Fruit fly (Drosophila melanogaster): ENCODE results near the gene CG32576.

The CG32576 gene

DNA sequence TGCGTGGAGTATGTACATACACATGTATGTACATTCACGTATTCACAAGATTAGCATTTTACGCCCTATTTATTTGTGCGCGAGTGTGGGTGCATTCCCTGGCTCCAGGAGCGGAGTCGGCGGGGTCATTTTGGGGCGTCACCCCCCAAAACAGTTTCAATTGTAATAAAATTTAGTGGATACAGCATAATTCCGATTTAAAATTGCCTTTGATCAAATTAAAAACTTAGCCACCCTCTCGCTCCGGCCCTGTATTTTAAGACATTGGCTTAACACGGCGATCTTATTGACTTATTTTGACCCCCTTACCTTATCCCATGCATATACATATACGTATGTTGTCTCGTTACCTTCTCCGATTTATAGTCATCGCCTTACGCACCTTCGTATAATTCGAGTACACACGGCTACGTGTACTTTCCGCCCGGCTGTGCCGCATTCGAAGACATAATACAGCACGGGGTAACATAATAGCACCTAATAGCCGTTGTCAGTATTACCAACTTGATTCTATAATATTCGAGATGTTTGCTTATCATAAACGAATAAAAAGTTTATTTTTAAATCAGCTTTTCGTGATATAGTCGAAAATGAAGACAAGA, 8.9 kb downstream of the CG32576 start (continued):
- TF ChIP-seq dl (GFP tag; optimal IDR thresholded peaks at IDR 0.05; ENCODE audit: insufficient read depth in 1 of 2, partially characterized antibody in 2 of 2) (no peak), usp (GFP tag; optimal IDR thresholded peaks at IDR 0.05) (no peak)

DNA sequence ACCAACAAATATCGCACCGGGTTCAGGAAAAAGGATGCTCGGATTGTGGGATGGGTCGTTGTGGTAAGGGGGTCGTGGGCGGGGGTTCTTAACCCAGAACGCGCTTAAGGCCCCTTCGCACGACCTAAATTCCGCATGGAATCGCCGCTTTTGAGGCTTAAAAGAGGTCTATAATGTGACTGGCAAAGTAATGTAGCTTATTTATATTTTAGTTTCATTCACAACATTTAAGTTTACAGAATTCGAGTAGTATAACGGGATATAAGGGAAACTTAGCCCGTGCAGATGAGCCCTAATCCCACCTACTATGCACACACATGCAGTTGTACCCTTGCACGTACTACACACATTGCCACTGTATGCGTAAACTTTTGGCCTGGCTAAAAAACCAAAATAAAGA, 9.6 kb downstream of the CG32576 start:
- TF ChIP-seq Myc (optimal IDR thresholded peaks at IDR 0.05) (no peak), Dfd (GFP tag; optimal IDR thresholded peaks at IDR 0.05) (no peak), br (GFP tag; optimal IDR thresholded peaks at IDR 0.05) (peak; percentile 86), Hnf4 (GFP tag; optimal IDR thresholded peaks at IDR 0.05) (peak; percentile 68), brk (GFP tag; optimal IDR thresholded peaks at IDR 0.05) (peak; percentile 11), Vsx2 (GFP tag; optimal IDR thresholded peaks at IDR 0.05; ENCODE audit: partially characterized antibody) (peak; percentile 72), HLH106 (tag; optimal IDR thresholded peaks at IDR 0.05) (peak; percentile 92), Rel (GFP tag; optimal IDR thresholded peaks at IDR 0.05) (peak; percentile 71), Rel (tag; optimal IDR thresholded peaks at IDR 0.05) (peak; percentile 76), rgr (GFP tag; optimal IDR thresholded peaks at IDR 0.05) (peak; percentile 84), jim (GFP tag; optimal IDR thresholded peaks at IDR 0.05) (no peak), Abd-B (GFP tag; optimal IDR thresholded peaks at IDR 0.05) (no peak), psq (GFP tag; optimal IDR thresholded peaks at IDR 0.05) (peak; percentile 18), Sp1 (GFP tag; optimal IDR thresholded peaks at IDR 0.05) (peak; percentile 93), GATAd (GFP tag; optimal IDR thresholded peaks at IDR 0.05) (no peak), dmrt93B (GFP tag; optimal IDR thresholded peaks at IDR 0.05) (peak; percentile 71), Jra (GFP tag; optimal IDR thresholded peaks at IDR 0.05) (no peak), CG9705 (GFP tag; optimal IDR thresholded peaks at IDR 0.05) (peak; percentile 88), fru (GFP tag; optimal IDR thresholded peaks at IDR 0.05) (peak; percentile 73), Hr83 (GFP tag; optimal IDR thresholded peaks at IDR 0.05; ENCODE audit: poor library complexity, severe bottlenecking) (no peak), tai (GFP tag; optimal IDR thresholded peaks at IDR 0.05) (peak; percentile 6), sv (GFP tag; optimal IDR thresholded peaks at IDR 0.05) (no peak), h (GFP tag; optimal IDR thresholded peaks at IDR 0.05) (peak; percentile 81), Dif (GFP tag; optimal IDR thresholded peaks at IDR 0.05; ENCODE audit: partially characterized antibody) (peak; percentile 28), sage (GFP tag; optimal IDR thresholded peaks at IDR 0.05) (peak; percentile 70), Hr78 (GFP tag; optimal IDR thresholded peaks at IDR 0.05) (no peak), foxo (GFP tag; optimal IDR thresholded peaks at IDR 0.05) (peak in 1 of 2 experiments; percentile 79), pan (optimal IDR thresholded peaks at IDR 0.05) (no peak), usp (GFP tag; optimal IDR thresholded peaks at IDR 0.05) (no peak), dsf (GFP tag; optimal IDR thresholded peaks at IDR 0.05; ENCODE audit: borderline replicate concordance) (no peak), CG32264 (GFP tag; optimal IDR thresholded peaks at IDR 0.05) (peak; percentile 54), CrebA (GFP tag; optimal IDR thresholded peaks at IDR 0.05; ENCODE audit: borderline replicate concordance) (no peak), dl (GFP tag; optimal IDR thresholded peaks at IDR 0.05; ENCODE audit: insufficient read depth in 1 of 2, partially characterized antibody in 2 of 2) (peak in 1 of 2 experiments; percentile 12), N (GFP tag; optimal IDR thresholded peaks at IDR 0.05) (no peak), woc (GFP tag; optimal IDR thresholded peaks at IDR 0.05) (peak; percentile 27), ey (GFP tag; optimal IDR thresholded peaks at IDR 0.05) (peak; percentile 81), Mio (GFP tag; optimal IDR thresholded peaks at IDR 0.05) (no peak), OdsH (GFP tag; optimal IDR thresholded peaks at IDR 0.05) (peak; percentile 83), lola (GFP tag; optimal IDR thresholded peaks at IDR 0.05) (no peak)
